Fruit fly (Drosophila melanogaster) whole organism, adult: ENCODE data around the gene psd.
A peak's percentile ranks its signal among the peaks of the same experiment; 100 is the strongest.

ENCODE experiments used
- CG11617 ChIP-seq: fragments of 200-800 bp; sonication (Bioruptor generic); optimal IDR thresholded peaks from 2 replicates; lab custom pipeline; 2017; ENCODE audit warnings: mild to moderate bottlenecking, missing biosample characterization, missing genetic modification reagents, missing genetic modification characterization
- CG12768 ChIP-seq: fragments of 200-800 bp; sonication (Bioruptor generic); optimal IDR thresholded peaks from 2 replicates; lab custom pipeline; 2017; ENCODE audit warnings: missing biosample characterization, missing genetic modification characterization, mild to moderate bottlenecking, moderate library complexity, missing genetic modification reagents
- CG14711 ChIP-seq: fragments of 200-800 bp; sonication (Bioruptor generic); optimal IDR thresholded peaks from 2 replicates; lab custom pipeline; 2018; ENCODE audit warnings: missing biosample characterization, mild to moderate bottlenecking, missing genetic modification characterization, moderate library complexity
- CG1620 ChIP-seq: fragments of 200-800 bp; sonication (Bioruptor generic); optimal IDR thresholded peaks from 2 replicates; lab custom pipeline; 2016; ENCODE audit warnings: missing biosample characterization, missing genetic modification characterization
- CG33017 ChIP-seq: fragments of 200-800 bp; sonication (Bioruptor generic); optimal IDR thresholded peaks from 2 replicates; lab custom pipeline; 2018; ENCODE audit warnings: missing biosample characterization, mild to moderate bottlenecking, missing genetic modification characterization, moderate library complexity
- CG5204 ChIP-seq: fragments of 200-800 bp; sonication (Bioruptor generic); optimal IDR thresholded peaks from 2 replicates; lab custom pipeline; 2016; ENCODE audit warnings: missing biosample characterization, missing genetic modification characterization
- CG7045 ChIP-seq: fragments of 200-800 bp; sonication (Bioruptor generic); optimal IDR thresholded peaks from 2 replicates; lab custom pipeline; 2017; ENCODE audit warnings: missing biosample characterization, mild to moderate bottlenecking, missing genetic modification characterization
- CG7101 ChIP-seq: fragments of 200-800 bp; sonication (Bioruptor generic); optimal IDR thresholded peaks from 2 replicates; lab custom pipeline; 2018; ENCODE audit warnings: missing biosample characterization, mild to moderate bottlenecking, missing genetic modification characterization, moderate library complexity
- Clk ChIP-seq: fragments of 200-800 bp; sonication (Bioruptor generic); optimal IDR thresholded peaks from 2 replicates; lab custom pipeline; 2017; ENCODE audit warnings: missing biosample characterization, missing genetic modification characterization
- Crg-1 ChIP-seq: fragments of 200-800 bp; sonication (Bioruptor generic); optimal IDR thresholded peaks from 2 replicates; lab custom pipeline; 2016; ENCODE audit warnings: missing biosample characterization, missing genetic modification characterization
- Hr96 ChIP-seq: fragments of 200-800 bp; sonication (Bioruptor generic); optimal IDR thresholded peaks from 2 replicates; lab custom pipeline; 2016; ENCODE audit warnings: missing biosample characterization, missing genetic modification characterization
- Mnt ChIP-seq: fragments of 200-800 bp; sonication (Bioruptor generic); optimal IDR thresholded peaks from 2 replicates; lab custom pipeline; 2016; ENCODE audit warnings: missing biosample characterization, mild to moderate bottlenecking, missing genetic modification characterization
- bab1 ChIP-seq: fragments of 200-800 bp; sonication (Bioruptor generic); optimal IDR thresholded peaks from 3 replicates; lab custom pipeline; 2019; ENCODE audit warnings: missing biosample characterization, mild to moderate bottlenecking, missing genetic modification characterization, moderate library complexity
- cic ChIP-seq: fragments of 200-800 bp; sonication (Bioruptor generic); optimal IDR thresholded peaks from 2 replicates; lab custom pipeline; 2017; ENCODE audit warnings: missing biosample characterization, mild to moderate bottlenecking, missing genetic modification characterization, moderate library complexity
- cnc ChIP-seq, 2 experiments: fragments of >200 bp; optimal IDR thresholded peaks; 2 replicates each; lab custom pipeline; 2017
- kay ChIP-seq: fragments of 200-800 bp; sonication (Bioruptor generic); peaks from one replicate; lab custom pipeline; 2016; ENCODE audit warnings: missing biosample characterization, missing genetic modification characterization, borderline replicate concordance
- ovo ChIP-seq: fragments of 200-800 bp; sonication (Bioruptor generic); optimal IDR thresholded peaks from 2 replicates; lab custom pipeline; 2016; ENCODE audit warnings: missing biosample characterization, missing genetic modification characterization
- pad ChIP-seq: fragments of 200-800 bp; sonication (Bioruptor generic); optimal IDR thresholded peaks from 3 replicates; lab custom pipeline; 2017; ENCODE audit warnings: missing biosample characterization, missing genetic modification characterization, mild to moderate bottlenecking, moderate library complexity, missing genetic modification reagents
- tj ChIP-seq: fragments of 200-800 bp; sonication (Bioruptor generic); optimal IDR thresholded peaks from 3 replicates; lab custom pipeline; 2017; ENCODE audit warnings: missing biosample characterization, mild to moderate bottlenecking, missing genetic modification characterization, moderate library complexity
- toe ChIP-seq: fragments of 200-800 bp; sonication (Bioruptor generic); optimal IDR thresholded peaks from 2 replicates; lab custom pipeline; 2016; ENCODE audit warnings: missing biosample characterization, missing genetic modification characterization

The psd gene

DNA sequence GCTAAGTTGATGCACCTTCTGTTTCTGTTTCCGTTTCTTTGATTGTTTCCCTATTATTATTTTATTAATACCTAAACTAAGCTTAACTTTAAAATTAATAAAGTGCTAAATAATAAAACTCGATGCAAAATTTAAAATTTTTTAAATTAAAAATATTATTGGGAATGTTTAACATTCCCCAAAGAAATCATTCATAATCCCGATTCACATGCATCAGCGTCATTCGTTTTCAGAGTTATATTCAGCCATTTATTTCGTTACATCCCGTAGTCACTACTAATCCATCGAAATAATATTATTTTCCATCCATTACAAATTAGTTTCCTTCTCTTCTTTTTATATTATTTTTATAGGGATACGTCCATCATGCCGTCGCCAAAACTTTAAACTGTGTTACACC, 17.2 kb downstream of the psd start:
- peak; percentile 96 for TF ChIP-seq kay (GFP tag; lab: Kevin White, UChicago)
- TF ChIP-seq pad (GFP tag; lab: Kevin White, UChicago) = no peak

DNA sequence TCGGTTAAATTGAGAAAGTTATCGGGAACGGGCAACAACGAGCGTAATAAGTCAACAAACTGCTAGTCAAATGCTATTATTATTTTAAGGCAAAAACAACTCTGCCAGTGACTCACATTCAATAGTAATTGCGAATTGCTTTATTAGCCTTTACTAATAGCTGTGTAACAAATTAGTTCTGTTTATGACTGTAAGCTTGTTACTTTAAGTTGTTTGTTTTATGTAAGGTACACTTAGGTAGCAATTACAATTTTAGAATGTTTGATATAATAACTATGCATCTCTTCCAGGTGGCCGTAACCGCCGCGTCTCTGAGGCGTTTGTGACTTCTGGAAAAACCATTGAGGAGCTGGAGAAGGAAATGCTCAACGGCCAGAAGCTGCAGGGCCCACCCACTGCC, 18.0 kb downstream of the psd start:
- TF ChIP-seq bab1 (GFP tag; lab: Kevin White, UChicago) = peak; percentile 8
- TF ChIP-seq tj (GFP tag; lab: Kevin White, UChicago) = no peak
- peak; percentile 52 for TF ChIP-seq Crg-1 (GFP tag; lab: Kevin White, UChicago)
- no peak for TF ChIP-seq Clk (GFP tag; lab: Kevin White, UChicago)
- TF ChIP-seq CG1620 (GFP tag; lab: Kevin White, UChicago) = no peak
- peak; percentile 15 for TF ChIP-seq CG7045
- peak; percentile 68 for TF ChIP-seq cic (GFP tag; lab: Kevin White, UChicago)
- TF ChIP-seq pad (GFP tag; lab: Kevin White, UChicago) = no peak
- no peak for TF ChIP-seq CG5204
- peak; percentile 20 for TF ChIP-seq CG14711 (tag; lab: Kevin White, UChicago)
- TF ChIP-seq CG11617 = peak; percentile 4
- peak; percentile 12 for TF ChIP-seq CG12768 (GFP tag; lab: Kevin White, UChicago)
- TF ChIP-seq ovo = peak; percentile 41
- no peak for TF ChIP-seq toe
- TF ChIP-seq CG7101 (tag; lab: Kevin White, UChicago) = peak; percentile 35
- no peak for TF ChIP-seq Mnt
- TF ChIP-seq CG33017 = peak; percentile 43
- TF ChIP-seq Hr96 (GFP tag; lab: Kevin White, UChicago) = no peak
- peak; percentile 65 for TF ChIP-seq kay (GFP tag; lab: Kevin White, UChicago)
- no peak for TF ChIP-seq cnc (optimal IDR thresholded peaks at IDR 0.05; lab: Kevin White, UChicago)

DNA sequence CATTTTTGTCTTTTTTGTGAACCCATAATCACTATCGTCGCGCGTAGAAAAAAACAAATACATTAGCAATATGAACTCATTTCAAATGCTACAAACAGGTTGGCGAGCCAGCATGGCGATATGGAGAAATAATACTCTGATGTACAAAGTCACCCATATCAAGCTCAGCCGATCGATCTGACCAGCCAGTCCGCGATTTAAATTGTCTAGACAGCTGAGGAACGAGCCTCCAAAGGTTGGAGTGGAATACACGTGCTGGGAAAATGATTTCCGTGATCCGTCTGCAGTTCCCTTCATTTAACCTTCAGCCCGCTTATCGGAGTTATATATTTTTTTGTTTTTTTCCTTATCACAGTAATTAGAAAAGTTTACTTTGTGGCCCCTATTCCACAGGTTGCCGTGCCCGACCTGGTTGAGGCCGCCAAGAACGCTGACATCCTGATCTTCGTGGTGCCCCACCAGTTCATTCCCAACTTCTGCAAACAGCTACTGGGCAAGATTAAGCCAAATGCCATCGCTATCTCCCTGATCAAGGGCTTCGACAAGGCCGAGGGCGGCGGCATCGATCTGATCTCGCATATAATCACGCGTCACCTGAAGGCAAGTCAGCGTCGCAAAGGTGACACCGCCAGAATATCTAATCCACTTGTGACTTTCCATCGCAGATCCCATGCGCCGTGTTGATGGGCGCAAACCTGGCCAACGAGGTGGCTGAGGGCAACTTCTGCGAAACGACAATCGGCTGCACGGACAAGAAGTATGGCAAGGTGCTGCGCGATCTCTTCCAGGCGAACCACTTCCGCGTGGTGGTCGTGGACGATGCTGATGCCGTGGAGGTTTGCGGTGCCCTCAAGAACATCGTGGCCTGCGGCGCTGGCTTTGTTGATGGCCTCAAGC, 18.9 kb downstream of the psd start:
- no peak for TF ChIP-seq ovo
- TF ChIP-seq CG7045 = no peak
- TF ChIP-seq toe = no peak
- peak; percentile 61 for TF ChIP-seq cic (GFP tag; lab: Kevin White, UChicago)
- TF ChIP-seq Mnt = peak; percentile 33
- TF ChIP-seq cnc (optimal IDR thresholded peaks at IDR 0.05; lab: Kevin White, UChicago) = no peak
- TF ChIP-seq tj (GFP tag; lab: Kevin White, UChicago) = no peak
- no peak for TF ChIP-seq CG33017
- no peak for TF ChIP-seq CG12768 (GFP tag; lab: Kevin White, UChicago)
- TF ChIP-seq CG11617 = no peak
- no peak for TF ChIP-seq Crg-1 (GFP tag; lab: Kevin White, UChicago)
- TF ChIP-seq kay (GFP tag; lab: Kevin White, UChicago) = peak; percentile 97
- peak; percentile 12 for TF ChIP-seq bab1 (GFP tag; lab: Kevin White, UChicago)
- no peak for TF ChIP-seq Clk (GFP tag; lab: Kevin White, UChicago)
- no peak for TF ChIP-seq CG1620 (GFP tag; lab: Kevin White, UChicago)
- TF ChIP-seq CG14711 (tag; lab: Kevin White, UChicago) = no peak
- no peak for TF ChIP-seq Hr96 (GFP tag; lab: Kevin White, UChicago)
- TF ChIP-seq CG7101 (tag; lab: Kevin White, UChicago) = no peak
- TF ChIP-seq pad (GFP tag; lab: Kevin White, UChicago) = no peak
- TF ChIP-seq CG5204 = no peak

DNA sequence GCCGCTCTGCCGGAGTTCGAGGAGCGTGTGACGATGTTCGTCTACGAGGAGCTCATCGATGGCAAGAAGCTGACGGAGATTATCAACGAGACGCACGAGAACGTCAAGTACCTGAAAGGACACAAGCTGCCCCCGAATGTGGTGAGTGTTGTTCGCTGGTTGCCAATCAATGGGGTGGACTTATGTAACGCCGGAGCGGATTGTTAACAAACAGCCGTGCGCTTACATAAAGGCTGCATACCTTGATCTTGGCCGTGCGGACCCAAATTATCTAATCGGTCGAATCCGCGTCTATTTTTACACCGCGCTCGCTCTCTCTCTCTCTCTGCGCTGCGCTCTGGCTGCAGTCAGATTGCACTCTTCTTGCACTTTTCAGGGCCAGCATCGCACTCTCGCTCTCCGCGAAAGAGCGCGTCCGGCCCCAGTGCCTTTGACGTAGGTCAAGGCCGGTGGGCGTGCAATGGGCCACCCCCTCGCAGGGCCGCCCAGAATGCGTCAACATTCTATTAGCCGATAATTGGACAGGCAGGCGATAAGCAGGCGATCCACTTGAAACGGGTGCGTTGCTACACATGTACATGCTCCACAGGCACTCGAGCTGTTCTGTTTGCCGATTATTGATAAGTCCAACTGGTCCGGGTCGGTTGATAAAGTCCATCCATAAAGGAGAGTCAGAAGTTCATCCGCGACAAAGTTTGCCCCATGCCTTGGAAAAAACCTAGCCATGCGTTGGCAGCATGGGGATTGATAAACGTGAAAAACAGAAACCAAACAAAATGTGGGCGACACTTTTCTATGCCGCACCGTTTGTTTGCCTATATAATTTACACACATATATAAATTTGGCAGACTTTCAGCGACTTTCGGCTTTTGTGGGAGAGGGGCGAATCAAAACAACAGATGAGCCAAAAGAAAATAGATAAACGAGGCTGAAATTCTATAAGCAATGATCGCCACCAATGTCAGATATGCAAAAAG, 20.2 kb downstream of the psd start:
- no peak for TF ChIP-seq CG5204
- peak; percentile 58 for TF ChIP-seq Hr96 (GFP tag; lab: Kevin White, UChicago)
- TF ChIP-seq pad (GFP tag; lab: Kevin White, UChicago) = no peak
- peak; percentile 3 for TF ChIP-seq CG7045
- peak; percentile 79 for TF ChIP-seq cic (GFP tag; lab: Kevin White, UChicago)
- TF ChIP-seq CG12768 (GFP tag; lab: Kevin White, UChicago) = no peak
- peak; percentile 12 for TF ChIP-seq bab1 (GFP tag; lab: Kevin White, UChicago)
- TF ChIP-seq CG7101 (tag; lab: Kevin White, UChicago) = no peak
- peak; percentile 40 for TF ChIP-seq Mnt

DNA sequence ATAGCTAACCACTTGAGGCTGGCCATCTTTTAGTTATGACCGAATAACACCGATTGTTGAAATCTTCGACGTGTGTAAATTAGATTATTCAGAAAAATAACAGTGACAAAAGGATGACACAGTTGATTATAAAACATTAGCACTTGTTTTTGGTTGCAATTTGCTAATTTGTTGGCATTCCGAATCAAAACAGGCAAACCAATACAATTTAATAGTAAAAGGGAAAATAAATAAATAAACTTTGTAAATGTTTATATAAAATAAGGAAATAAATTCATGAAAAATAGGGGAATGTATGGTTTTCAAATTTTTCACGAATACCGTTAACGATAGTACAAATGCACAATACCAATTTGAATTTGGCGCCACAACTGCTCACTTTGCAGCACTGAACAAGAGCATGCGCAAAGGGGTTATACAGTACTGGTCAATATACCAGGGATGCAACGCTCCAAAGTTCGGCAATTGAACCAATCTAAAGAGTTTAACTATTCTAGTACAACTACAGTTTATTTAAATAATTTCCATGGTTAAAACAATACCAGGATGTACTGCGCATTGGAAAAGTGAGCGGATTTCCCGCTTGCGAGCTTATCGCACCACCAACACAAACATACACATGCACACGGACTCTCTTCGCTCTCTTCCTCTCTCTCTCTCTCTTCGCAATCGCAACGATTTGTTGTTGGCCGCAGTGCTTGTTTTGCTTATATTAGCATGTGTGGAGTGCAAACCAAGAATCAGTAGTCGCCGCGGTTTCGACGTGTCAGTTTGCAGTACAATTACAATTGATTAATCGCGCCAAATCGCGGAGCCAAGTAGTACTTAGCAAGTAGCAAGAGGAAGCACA, 21.3 kb downstream of the psd start, which contains the start of the genes Sfp26Ad and Gpdh1:
Gene Sfp26Ad (minus strand): TSS at position 76 of the 850 bp plus-strand sequence.
Gene Gpdh1 (plus strand): TSS at position 415 of the 850 bp plus-strand sequence.
- TF ChIP-seq CG11617 (peak; percentile 64), Crg-1 (GFP tag; lab: Kevin White, UChicago) (peak; percentile 88), CG5204 (peak; percentile 89), cic (GFP tag; lab: Kevin White, UChicago) (peak; percentile 94), cnc (optimal IDR thresholded peaks at IDR 0.05; lab: Kevin White, UChicago) (no peak), Mnt (peak; percentile 86), bab1 (GFP tag; lab: Kevin White, UChicago) (peak; percentile 81), CG7101 (tag; lab: Kevin White, UChicago) (peak; percentile 75), kay (GFP tag; lab: Kevin White, UChicago) (peak; percentile 93), CG14711 (tag; lab: Kevin White, UChicago) (peak; percentile 67), Hr96 (GFP tag; lab: Kevin White, UChicago) (peak; percentile 83), CG7045 (peak; percentile 86), Clk (GFP tag; lab: Kevin White, UChicago) (peak; percentile 74), ovo (peak; percentile 73), CG1620 (GFP tag; lab: Kevin White, UChicago) (peak; percentile 93), toe (peak; percentile 90), pad (GFP tag; lab: Kevin White, UChicago) (peak; percentile 83), CG12768 (GFP tag; lab: Kevin White, UChicago) (peak; percentile 93), tj (GFP tag; lab: Kevin White, UChicago) (peak; percentile 86), CG33017 (peak; percentile 39)
